Fruit fly (Drosophila melanogaster) whole organism, wandering third instar larva: ENCODE data around the gene CycJ.

Experiments
- Abd-B ChIP-seq: fragments of >200 bp; optimal IDR thresholded peaks from 2 replicates; lab custom pipeline; 2017; ENCODE audit warnings: missing biosample characterization, missing genetic modification characterization
- CG32264 ChIP-seq: fragments of 200-800 bp; sonication (Bioruptor generic); optimal IDR thresholded peaks from 2 replicates; lab custom pipeline; 2016; ENCODE audit warnings: missing biosample characterization, missing genetic modification characterization
- CG9705 ChIP-seq: fragments of 200-800 bp; sonication (Bioruptor generic); optimal IDR thresholded peaks from 2 replicates; lab custom pipeline; 2018; ENCODE audit warnings: missing biosample characterization, mild to moderate bottlenecking, missing genetic modification characterization
- CrebA ChIP-seq: fragments of 200-800 bp; sonication (Bioruptor generic); optimal IDR thresholded peaks from 2 replicates; lab custom pipeline; 2016; ENCODE audit warnings: missing biosample characterization, mild to moderate bottlenecking, missing genetic modification characterization, borderline replicate concordance
- Dfd ChIP-seq: fragments of >200 bp; optimal IDR thresholded peaks from 2 replicates; lab custom pipeline; 2017; ENCODE audit warnings: missing biosample characterization, missing genetic modification characterization
- Dif ChIP-seq: fragments of 200-275, 200-300 bp; sonication (Bioruptor generic); optimal IDR thresholded peaks from 2 replicates; lab custom pipeline; 2018; ENCODE audit warnings: missing biosample characterization, missing genetic modification characterization; ENCODE audit not compliant: partially characterized antibody
- GATAd ChIP-seq: sonication (Bioruptor generic); optimal IDR thresholded peaks from 2 replicates; lab custom pipeline; 2016; ENCODE audit warnings: missing biosample characterization, missing genetic modification characterization
- HLH106 ChIP-seq: fragments of 200-800 bp; optimal IDR thresholded peaks from 3 replicates; lab custom pipeline; 2019; ENCODE audit warnings: missing biosample characterization, mild to moderate bottlenecking, missing genetic modification characterization, moderate library complexity
- Hnf4 ChIP-seq: fragments of 200-800 bp; sonication (Bioruptor generic); optimal IDR thresholded peaks from 2 replicates; lab custom pipeline; 2016; ENCODE audit warnings: missing biosample characterization, mild to moderate bottlenecking, missing genetic modification characterization
- Hr78 ChIP-seq: fragments of >200 bp; optimal IDR thresholded peaks from 2 replicates; lab custom pipeline; 2017; ENCODE audit warnings: missing biosample characterization, missing genetic modification characterization
- Hr83 ChIP-seq: fragments of 200-300 bp; sonication (Bioruptor generic); optimal IDR thresholded peaks from 2 replicates; lab custom pipeline; 2016; ENCODE audit warnings: missing biosample characterization, mild to moderate bottlenecking, missing genetic modification characterization, moderate library complexity; ENCODE audit not compliant: poor library complexity, severe bottlenecking
- Jra ChIP-seq: sonication (Bioruptor generic); optimal IDR thresholded peaks from 2 replicates; lab custom pipeline; 2016; ENCODE audit warnings: missing biosample characterization, missing genetic modification characterization
- Mio ChIP-seq: sonication (Bioruptor generic); optimal IDR thresholded peaks from 2 replicates; lab custom pipeline; 2016; ENCODE audit warnings: missing biosample characterization, missing genetic modification characterization
- Myc ChIP-seq: fragments of >200 bp; optimal IDR thresholded peaks from 2 replicates; lab custom pipeline; 2017
- N ChIP-seq: fragments of >200 bp; optimal IDR thresholded peaks from 2 replicates; lab custom pipeline; 2018; ENCODE audit warnings: missing biosample characterization, missing external identifiers, missing genetic modification characterization
- OdsH ChIP-seq: fragments of 200-800 bp; sonication (Bioruptor generic); optimal IDR thresholded peaks from 2 replicates; lab custom pipeline; 2016; ENCODE audit warnings: missing biosample characterization, mild to moderate bottlenecking, missing genetic modification characterization
- Rel ChIP-seq, 2 experiments: fragments of 200-800 bp; sonication (Bioruptor generic) in 1 of 2; optimal IDR thresholded peaks; 2 replicates in 1 of 2; 3 replicates in 1 of 2; lab custom pipeline; 2016 to 2019; ENCODE audit warnings: mild to moderate bottlenecking in 2 of 2, missing biosample characterization in 2 of 2, missing genetic modification characterization in 2 of 2, moderate library complexity in 1 of 2
- Sp1 ChIP-seq: fragments of 200-800 bp; sonication (Bioruptor generic); optimal IDR thresholded peaks from 3 replicates; lab custom pipeline; 2019; ENCODE audit warnings: missing biosample characterization, mild to moderate bottlenecking, missing genetic modification characterization, moderate library complexity
- Vsx2 ChIP-seq: fragments of 200-300, 225-300 bp; sonication (Bioruptor generic); optimal IDR thresholded peaks from 2 replicates; lab custom pipeline; 2018; ENCODE audit warnings: missing biosample characterization, missing genetic modification characterization; ENCODE audit not compliant: partially characterized antibody
- br ChIP-seq: fragments of 200-800 bp; sonication (Bioruptor generic); optimal IDR thresholded peaks from 2 replicates; lab custom pipeline; 2016; ENCODE audit warnings: missing biosample characterization, missing genetic modification characterization
- brk ChIP-seq: fragments of 200-800 bp; sonication (Bioruptor generic); optimal IDR thresholded peaks from 2 replicates; lab custom pipeline; 2016; ENCODE audit warnings: missing biosample characterization, mild to moderate bottlenecking, missing genetic modification characterization
- dl ChIP-seq, 2 experiments: fragments of 175-275, 200-275 bp in 1 of 2; fragments of 200-275 bp in 1 of 2; sonication (Bioruptor generic); optimal IDR thresholded peaks; lab custom pipeline; 2018; ENCODE audit warnings: mild to moderate bottlenecking in 2 of 2, missing biosample characterization in 2 of 2, missing genetic modification characterization in 2 of 2, moderate library complexity in 2 of 2; ENCODE audit not compliant: partially characterized antibody in 2 of 2, insufficient read depth in 1 of 2
- dmrt93B ChIP-seq: fragments of 200-800 bp; sonication (Bioruptor generic); optimal IDR thresholded peaks from 2 replicates; lab custom pipeline; 2018; ENCODE audit warnings: missing biosample characterization, mild to moderate bottlenecking, missing genetic modification characterization
- dsf ChIP-seq: sonication (Bioruptor generic); optimal IDR thresholded peaks from 2 replicates; lab custom pipeline; 2016; ENCODE audit warnings: missing biosample characterization, missing genetic modification characterization, borderline replicate concordance
- ey ChIP-seq: fragments of 200-800 bp; sonication (Bioruptor generic); optimal IDR thresholded peaks from 2 replicates; lab custom pipeline; 2016; ENCODE audit warnings: missing biosample characterization, missing genetic modification characterization
- foxo ChIP-seq, 2 experiments: fragments of 200-800 bp; sonication (Bioruptor generic); optimal IDR thresholded peaks; 2 replicates in 1 of 2; 3 replicates in 1 of 2; lab custom pipeline; 2016 to 2017; ENCODE audit warnings: missing biosample characterization in 2 of 2, missing genetic modification characterization in 2 of 2
- fru ChIP-seq: fragments of 200-800 bp; sonication (Bioruptor generic); optimal IDR thresholded peaks from 3 replicates; lab custom pipeline; 2016; ENCODE audit warnings: missing biosample characterization, mild to moderate bottlenecking, missing genetic modification characterization
- h ChIP-seq: fragments of 200-800 bp; sonication (Bioruptor generic); optimal IDR thresholded peaks from 3 replicates; lab custom pipeline; 2016; ENCODE audit warnings: missing biosample characterization, mild to moderate bottlenecking, missing genetic modification characterization
- jim ChIP-seq: fragments of 175-275, 200-325 bp; sonication (Bioruptor generic); optimal IDR thresholded peaks from 2 replicates; lab custom pipeline; 2016; ENCODE audit warnings: missing biosample characterization, mild to moderate bottlenecking, missing genetic modification characterization
- lola ChIP-seq: fragments of >200 bp; optimal IDR thresholded peaks from 2 replicates; lab custom pipeline; 2017; ENCODE audit warnings: missing biosample characterization, missing genetic modification characterization
- pan ChIP-seq: fragments of >200 bp; optimal IDR thresholded peaks from 2 replicates; lab custom pipeline; 2017
- psq ChIP-seq: fragments of 200-800 bp; sonication (Bioruptor generic); optimal IDR thresholded peaks from 3 replicates; lab custom pipeline; 2017; ENCODE audit warnings: missing biosample characterization, mild to moderate bottlenecking, missing genetic modification characterization, moderate library complexity
- rgr ChIP-seq: fragments of 200-800 bp; sonication (Bioruptor generic); optimal IDR thresholded peaks from 3 replicates; lab custom pipeline; 2016; ENCODE audit warnings: missing biosample characterization, mild to moderate bottlenecking, missing genetic modification characterization
- sage ChIP-seq: fragments of 200-800 bp; sonication (Bioruptor generic); optimal IDR thresholded peaks from 2 replicates; lab custom pipeline; 2016; ENCODE audit warnings: missing biosample characterization, mild to moderate bottlenecking, missing genetic modification characterization
- sv ChIP-seq: fragments of 200-800 bp; sonication (Bioruptor generic); optimal IDR thresholded peaks from 3 replicates; lab custom pipeline; 2016; ENCODE audit warnings: missing biosample characterization, missing genetic modification characterization
- tai ChIP-seq: sonication (Bioruptor generic); optimal IDR thresholded peaks from 2 replicates; lab custom pipeline; 2016; ENCODE audit warnings: missing biosample characterization, missing genetic modification characterization
- usp ChIP-seq: fragments of >200 bp; optimal IDR thresholded peaks from 2 replicates; lab custom pipeline; 2017; ENCODE audit warnings: missing biosample characterization, missing genetic modification characterization
- woc ChIP-seq: sonication (Bioruptor generic); optimal IDR thresholded peaks from 2 replicates; lab custom pipeline; 2016; ENCODE audit warnings: missing biosample characterization, mild to moderate bottlenecking, missing genetic modification characterization

Gene CycJ

DNA sequence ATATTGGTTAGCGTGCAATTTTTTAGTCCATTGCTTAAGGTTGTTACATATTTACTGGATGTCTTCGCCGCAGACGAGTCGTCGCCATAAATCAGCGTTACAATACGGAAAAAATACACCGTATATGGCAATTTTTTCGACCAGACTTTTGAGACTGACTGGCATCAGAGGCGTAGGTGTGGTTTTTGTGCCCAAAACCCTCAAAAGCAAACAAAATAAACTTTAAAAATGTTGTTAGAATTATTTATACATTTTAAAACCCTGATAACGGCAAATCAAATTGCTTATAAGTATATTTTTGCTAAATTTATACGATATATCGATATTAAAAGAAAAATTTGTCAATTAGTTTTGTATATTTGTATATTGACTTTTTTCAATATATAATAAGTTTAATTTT is 45.6 kb upstream of the CycJ start:
- TF ChIP-seq Dif (GFP tag; lab: Kevin White, UChicago) (no peak), Mio (GFP tag; lab: Kevin White, UChicago) (no peak), lola (no peak), N (GFP tag; lab: Kevin White, UChicago) (no peak), pan (lab: Kevin White, UChicago) (no peak), dl (GFP tag; optimal IDR thresholded peaks at IDR 0.05; lab: Kevin White, UChicago; ENCODE audit: insufficient read depth in 1 of 2, partially characterized antibody in 2 of 2) (no peak), HLH106 (tag; lab: Kevin White, UChicago) (no peak), Rel (GFP tag; optimal IDR thresholded peaks at IDR 0.05; lab: Kevin White, UChicago) (no peak), Rel (tag; optimal IDR thresholded peaks at IDR 0.05; lab: Kevin White, UChicago) (no peak), Hr83 (GFP tag; lab: Kevin White, UChicago) (no peak), psq (GFP tag; lab: Kevin White, UChicago) (no peak), CG32264 (GFP tag; lab: Kevin White, UChicago) (no peak), dmrt93B (GFP tag; lab: Kevin White, UChicago) (no peak), rgr (GFP tag; lab: Kevin White, UChicago) (no peak), ey (GFP tag; lab: Kevin White, UChicago) (no peak), h (GFP tag; lab: Kevin White, UChicago) (no peak), CG9705 (no peak), GATAd (GFP tag; lab: Kevin White, UChicago) (no peak), sage (GFP tag; lab: Kevin White, UChicago) (no peak), OdsH (GFP tag; lab: Kevin White, UChicago) (no peak)

DNA sequence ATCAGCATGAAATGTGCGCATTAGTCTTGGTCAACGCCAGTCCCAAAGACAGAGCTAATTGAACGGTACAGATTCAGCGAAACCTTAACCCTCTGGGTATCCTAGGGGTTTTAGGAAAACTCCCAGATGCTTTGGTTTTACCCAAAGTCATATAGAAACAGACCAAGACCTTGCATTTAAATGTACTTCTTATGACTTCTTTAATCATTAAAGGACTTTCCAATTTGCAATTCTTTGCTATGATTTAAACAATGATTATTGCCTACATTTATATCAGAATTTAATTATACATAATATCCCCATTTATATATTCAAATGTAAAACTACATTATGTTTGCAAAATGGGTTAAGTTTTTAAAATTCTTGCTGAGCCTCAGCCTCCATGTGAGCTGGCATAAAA is 43.2 kb upstream of the CycJ start:
- TF ChIP-seq dsf (no peak), ey (GFP tag; lab: Kevin White, UChicago) (peak; percentile 16), HLH106 (tag; lab: Kevin White, UChicago) (peak; percentile 72), GATAd (GFP tag; lab: Kevin White, UChicago) (no peak), foxo (GFP tag; optimal IDR thresholded peaks at IDR 0.05; lab: Kevin White, UChicago) (peak in 1 of 2 experiments; percentile 69), CG9705 (no peak), Hr78 (GFP tag; lab: Kevin White, UChicago) (no peak), sage (GFP tag; lab: Kevin White, UChicago) (no peak), rgr (GFP tag; lab: Kevin White, UChicago) (peak; percentile 55), sv (GFP tag; lab: Kevin White, UChicago) (no peak), dmrt93B (GFP tag; lab: Kevin White, UChicago) (peak; percentile 37), usp (no peak), Dfd (GFP tag; lab: Kevin White, UChicago) (no peak), Vsx2 (GFP tag; lab: Kevin White, UChicago) (no peak), psq (GFP tag; lab: Kevin White, UChicago) (peak; percentile 26), jim (no peak), N (GFP tag; lab: Kevin White, UChicago) (no peak), OdsH (GFP tag; lab: Kevin White, UChicago) (peak; percentile 69), Hr83 (GFP tag; lab: Kevin White, UChicago) (no peak), lola (no peak), Myc (no peak), brk (GFP tag; lab: Kevin White, UChicago) (peak; percentile 33), Mio (GFP tag; lab: Kevin White, UChicago) (no peak), fru (GFP tag; lab: Kevin White, UChicago) (peak; percentile 61), Dif (GFP tag; lab: Kevin White, UChicago) (no peak), tai (no peak), woc (peak; percentile 56), Rel (GFP tag; optimal IDR thresholded peaks at IDR 0.05; lab: Kevin White, UChicago) (no peak), Rel (tag; optimal IDR thresholded peaks at IDR 0.05; lab: Kevin White, UChicago) (no peak), Hnf4 (no peak), Abd-B (GFP tag; lab: Kevin White, UChicago) (no peak), CG32264 (GFP tag; lab: Kevin White, UChicago) (no peak), dl (GFP tag; optimal IDR thresholded peaks at IDR 0.05; lab: Kevin White, UChicago; ENCODE audit: insufficient read depth in 1 of 2, partially characterized antibody in 2 of 2) (no peak), br (GFP tag; lab: Kevin White, UChicago) (peak; percentile 72), Jra (peak; percentile 18), Sp1 (GFP tag; lab: Kevin White, UChicago) (peak; percentile 73), CrebA (GFP tag; lab: Kevin White, UChicago) (no peak), h (GFP tag; lab: Kevin White, UChicago) (peak; percentile 65), pan (lab: Kevin White, UChicago) (no peak)
